Worm (Caenorhabditis elegans): ENCODE data around the gene col-157.

DNA sequence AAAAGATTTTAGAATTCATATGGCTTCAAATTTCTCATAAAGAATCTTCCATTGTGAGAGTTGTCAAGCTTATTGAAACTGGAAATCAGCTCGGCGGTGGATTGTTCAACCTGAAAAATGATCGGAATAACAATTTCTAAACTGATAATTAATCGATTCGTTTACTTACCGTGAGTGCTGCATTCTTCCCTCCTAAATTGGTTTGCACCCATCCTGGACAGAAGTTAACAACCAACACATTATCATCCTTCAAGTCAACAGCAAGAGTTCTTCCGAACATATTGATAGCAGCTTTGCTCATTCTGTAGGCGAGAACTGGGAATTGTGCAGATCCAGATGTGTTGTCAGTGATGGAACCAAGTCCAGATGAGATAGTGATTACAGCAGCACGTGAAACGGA is 31.3 kb downstream of the col-157 start:
- TF ChIP-seq unc-39 (tag; optimal IDR thresholded peaks at IDR 0.05) (no peak), nhr-237 (tag; optimal IDR thresholded peaks at IDR 0.05) (no peak), elt-3 (tag; optimal IDR thresholded peaks at IDR 0.05) (no peak), tbx-8 (GFP tag; optimal IDR thresholded peaks at IDR 0.05) (no peak), mab-5 (tag; optimal IDR thresholded peaks at IDR 0.05) (no peak)
